Worm (Caenorhabditis elegans) whole organism, dauer: Measurements from ENCODE around the gene F45E12.5.

ENCODE experiments used
- unc-62 ChIP-seq: sonication (generic microtip); optimal IDR thresholded peaks from 2 replicates; lab custom pipeline; 2017; ENCODE audit warnings: missing biosample characterization, missing genetic modification reagents, missing genetic modification characterization

F45E12.5 gene

DNA sequence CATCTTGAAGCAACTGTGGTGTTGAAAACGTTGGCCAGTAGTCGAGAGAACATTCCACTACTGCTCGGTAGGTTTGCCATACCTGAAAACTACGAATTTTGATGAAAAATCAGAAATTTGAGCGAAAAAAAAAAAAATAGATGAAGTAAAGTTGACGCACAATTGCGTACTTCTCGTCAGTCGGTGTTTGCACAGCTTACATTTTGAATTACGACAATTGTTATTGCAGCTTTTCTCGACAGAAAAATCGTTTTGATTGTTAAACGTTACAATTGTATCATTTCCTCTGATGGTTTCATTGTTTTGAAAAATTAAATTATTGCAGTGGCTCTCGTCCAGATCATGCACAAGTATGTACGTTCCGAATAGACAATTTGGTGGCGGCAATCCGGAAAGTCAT is at the start of gene F45E12.5, which contains the start of gene cnep-1:
Gene F45E12.5, minus strand, starts transcription at position 93 of the 400 bp plus-strand sequence.
Gene cnep-1, plus strand, starts transcription at position 326 of the 400 bp plus-strand sequence.
- TF ChIP-seq unc-62, result no peak

- no peak for TF ChIP-seq unc-62
Observed at ce11 chrII:7358489-7358943, 48.6 kb upstream of the F45E12.5 start, which contains the start of gene insc-1. Gene insc-1 (plus strand): TSS chrII:7358893.

ce11 chrII:7357176-7357575 is 47.3 kb upstream of the F45E12.5 start:
- TF ChIP-seq unc-62, result no peak

DNA sequence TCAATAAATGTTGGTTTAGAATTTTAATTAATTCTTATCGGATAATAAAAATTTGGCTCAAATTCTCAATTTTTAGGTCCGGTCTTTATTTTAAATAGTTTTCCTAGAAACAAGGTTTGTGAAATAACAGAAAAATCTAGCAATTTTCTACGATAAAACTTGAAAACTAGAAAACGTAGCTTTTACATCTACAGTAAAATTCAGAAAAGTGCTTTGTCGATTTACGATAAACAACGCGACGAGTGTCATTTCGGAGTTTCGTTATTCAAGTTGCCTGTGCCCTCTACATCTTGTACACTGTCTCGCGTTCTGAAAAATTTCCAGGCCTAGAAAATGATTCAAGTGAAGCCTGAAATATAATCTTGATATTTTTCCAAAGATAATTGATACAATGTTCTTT is 46.9 kb upstream of the F45E12.5 start:
- no peak for TF ChIP-seq unc-62

- no peak for TF ChIP-seq unc-62
Observed at ce11 chrII:7356326-7356725, 46.4 kb upstream of the F45E12.5 start, which contains the start of gene haf-2. Gene haf-2 (minus strand): TSS chrII:7356426.

DNA sequence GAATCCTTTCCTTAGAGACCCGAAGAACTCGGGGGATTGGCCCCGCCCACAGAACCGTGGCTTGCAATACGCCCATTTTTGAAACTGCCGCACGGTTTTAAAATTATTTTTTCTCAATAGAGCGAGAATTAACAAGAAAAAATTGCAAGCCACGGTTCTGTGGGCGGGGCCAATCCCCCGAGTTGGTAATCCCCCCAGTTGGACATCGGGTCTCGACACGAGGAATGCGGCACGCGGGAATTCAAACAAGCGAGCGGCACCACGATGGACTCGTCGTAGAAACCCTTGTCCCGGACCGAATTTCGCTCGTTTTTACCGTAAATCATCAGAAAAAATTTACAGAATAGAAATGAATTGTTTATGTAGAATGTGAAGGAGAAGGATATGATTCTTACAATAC is 43.1 kb upstream of the F45E12.5 start:
- TF ChIP-seq unc-62, result no peak

- no peak for TF ChIP-seq unc-62
Observed at ce11 chrII:7352507-7352906, 42.6 kb upstream of the F45E12.5 start, which contains the start of gene hsp-4. Gene hsp-4 (minus strand): TSS chrII:7352645.

DNA sequence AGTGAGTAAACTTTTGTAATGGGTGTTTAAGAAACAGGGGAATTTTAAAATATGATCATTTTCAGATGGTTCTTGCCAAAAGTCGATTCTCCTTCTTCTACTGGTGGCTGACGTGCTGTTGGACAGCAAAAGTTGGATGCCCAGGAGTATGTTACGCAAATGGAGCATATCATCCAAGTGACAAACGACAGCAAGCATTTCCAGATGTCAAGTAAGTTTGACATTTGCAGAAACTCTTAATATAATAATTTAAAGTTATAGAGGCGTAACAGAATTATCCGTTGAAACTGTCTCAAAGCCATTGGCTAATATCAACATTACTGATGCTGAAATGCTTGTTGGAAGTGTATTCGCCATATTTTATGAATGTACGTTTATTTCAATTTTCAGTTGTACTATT is 38.1 kb upstream of the F45E12.5 start:
- no peak for TF ChIP-seq unc-62

DNA sequence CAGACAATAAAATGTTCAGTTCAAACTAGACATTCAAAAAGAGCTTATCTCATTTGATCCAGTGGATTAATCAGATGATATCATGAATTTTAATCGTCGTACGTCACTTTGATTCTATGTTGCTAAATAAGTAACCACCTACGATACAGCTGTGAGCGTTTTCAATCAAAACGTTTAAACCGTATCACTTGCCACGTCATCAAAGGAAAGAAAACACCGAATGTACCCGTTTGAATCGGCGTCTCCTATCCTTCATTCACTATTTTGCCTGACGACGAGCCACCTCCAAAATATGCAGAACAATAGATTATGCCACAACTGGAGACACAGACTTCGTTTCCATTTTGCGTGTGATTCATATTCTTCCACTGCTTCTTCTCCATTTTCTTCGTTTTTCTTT is 35.9 kb upstream of the F45E12.5 start:
- no peak for TF ChIP-seq unc-62

DNA sequence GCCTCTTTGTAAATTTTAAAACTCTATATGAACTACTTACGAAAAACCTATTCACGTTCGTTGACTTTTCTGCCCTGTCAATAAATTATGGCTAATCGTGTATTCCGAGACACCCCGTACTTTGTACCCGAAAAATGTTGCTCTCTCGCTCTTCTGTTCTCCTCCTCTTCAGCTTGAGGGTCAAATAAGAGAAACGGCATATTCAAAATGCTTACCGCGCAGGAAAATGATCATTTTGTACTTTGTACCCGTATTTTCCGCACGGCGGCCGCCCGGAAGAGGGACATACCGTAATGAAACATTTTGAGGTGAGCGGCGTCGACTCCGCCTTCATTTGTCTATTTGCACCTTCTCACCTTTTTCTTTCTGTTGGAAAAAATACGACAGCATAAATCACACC is 33.8 kb upstream of the F45E12.5 start:
- no peak for TF ChIP-seq unc-62

ce11 chrII:7342884-7343283 is 33.0 kb upstream of the F45E12.5 start:
- no peak for TF ChIP-seq unc-62

DNA sequence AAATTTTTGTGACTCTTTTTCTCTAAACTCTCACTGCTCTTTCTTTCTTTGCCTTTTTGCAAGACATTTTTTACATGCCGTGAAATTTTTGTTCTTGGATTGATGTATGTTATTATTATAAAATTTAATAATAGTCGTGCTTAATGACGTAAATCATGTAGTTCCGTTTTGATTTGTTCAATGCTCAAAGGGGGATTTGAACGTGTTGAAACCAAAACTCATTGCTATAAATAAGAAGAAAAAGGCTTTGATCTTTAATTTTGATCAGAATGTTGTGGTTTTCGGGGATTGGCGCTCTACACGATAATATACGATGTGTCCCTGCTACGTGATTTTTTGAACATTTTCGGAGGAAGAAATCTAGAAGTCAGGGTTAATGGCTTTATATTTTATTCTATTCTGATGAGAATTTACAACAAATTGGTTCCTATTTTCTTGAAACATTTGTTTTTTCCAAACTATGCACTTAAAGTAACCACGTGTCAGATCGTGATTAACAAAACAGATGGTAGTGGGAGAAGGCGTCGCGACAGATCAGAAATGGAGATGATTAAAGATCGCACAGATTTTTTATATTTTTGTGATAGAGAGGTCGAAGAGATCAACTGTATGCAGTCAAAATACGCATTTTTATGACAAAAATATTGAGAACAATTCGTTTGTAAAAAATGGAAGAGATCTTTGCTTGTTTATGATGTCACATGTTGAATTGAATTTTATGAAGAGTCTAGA is 31.8 kb upstream of the F45E12.5 start:
- TF ChIP-seq unc-62, result no peak

DNA sequence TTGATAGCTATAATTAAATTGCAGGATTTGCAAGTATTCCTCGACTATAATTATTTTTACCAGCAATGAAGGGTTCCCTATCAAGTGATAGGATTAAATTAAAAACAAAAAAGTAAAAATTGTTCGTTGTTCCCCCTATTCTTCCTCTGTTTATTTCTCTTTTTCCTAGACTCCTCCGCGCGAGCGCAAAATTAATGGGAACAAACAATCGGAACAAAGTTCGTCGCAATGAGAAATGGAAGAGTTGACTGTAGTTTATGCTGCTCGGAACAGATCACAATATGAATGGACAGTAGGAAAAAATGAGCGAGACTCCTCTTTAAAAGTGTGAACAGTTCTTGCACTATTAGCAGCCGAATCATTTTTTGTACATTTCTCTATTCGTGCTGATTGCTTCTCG is 30.8 kb upstream of the F45E12.5 start:
- TF ChIP-seq unc-62, result no peak

- no peak for TF ChIP-seq unc-62
Observed at ce11 chrII:7338995-7339394, 29.1 kb upstream of the F45E12.5 start, which contains the start of gene nhr-21. Gene nhr-21 (plus strand): TSS chrII:7339229.

ce11 chrII:7337469-7337893 is 27.6 kb upstream of the F45E12.5 start:
- TF ChIP-seq unc-62, result no peak

DNA sequence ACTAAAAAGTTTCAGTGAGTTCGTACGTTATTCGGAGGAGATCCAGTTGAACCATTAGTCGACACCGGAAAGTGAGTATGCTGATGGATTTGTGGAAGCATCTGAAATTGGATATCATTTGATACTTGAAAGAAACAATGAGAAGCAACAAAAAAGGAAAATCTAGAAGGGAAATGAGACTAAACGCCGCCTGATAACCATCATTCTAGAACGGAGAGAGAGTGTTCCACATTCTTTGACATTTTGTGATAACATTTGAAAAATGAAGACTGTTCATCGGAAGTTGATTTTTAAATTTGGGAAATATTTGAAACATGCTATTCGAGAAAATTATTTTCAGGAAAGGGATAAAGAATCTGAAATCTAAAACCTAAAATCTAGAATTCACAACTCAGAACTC is 21.3 kb upstream of the F45E12.5 start, which contains the start of gene npax-1:
Gene npax-1, minus strand, starts transcription at position 101 of the 400 bp plus-strand sequence.
- TF ChIP-seq unc-62, result no peak

DNA sequence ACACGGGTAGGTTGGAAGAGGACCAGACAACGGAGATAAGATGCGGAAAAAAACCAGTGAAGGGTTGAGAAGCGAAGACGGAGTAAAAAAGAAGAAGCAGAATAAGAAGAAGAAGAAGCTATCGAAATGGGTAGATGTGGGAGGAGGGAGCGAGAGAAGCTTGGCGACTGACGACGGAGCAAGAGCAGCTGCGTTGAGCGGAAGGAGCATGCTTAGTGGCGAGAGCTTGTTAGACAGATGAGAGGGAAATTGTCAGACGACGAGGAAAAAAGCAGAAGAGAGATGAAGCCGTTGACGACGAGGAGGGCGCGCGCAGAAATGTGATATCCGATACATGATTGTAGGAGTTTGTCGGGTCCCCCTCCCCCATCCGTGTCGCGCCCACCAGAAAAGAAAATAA is 17.1 kb upstream of the F45E12.5 start:
- TF ChIP-seq unc-62, result no peak

DNA sequence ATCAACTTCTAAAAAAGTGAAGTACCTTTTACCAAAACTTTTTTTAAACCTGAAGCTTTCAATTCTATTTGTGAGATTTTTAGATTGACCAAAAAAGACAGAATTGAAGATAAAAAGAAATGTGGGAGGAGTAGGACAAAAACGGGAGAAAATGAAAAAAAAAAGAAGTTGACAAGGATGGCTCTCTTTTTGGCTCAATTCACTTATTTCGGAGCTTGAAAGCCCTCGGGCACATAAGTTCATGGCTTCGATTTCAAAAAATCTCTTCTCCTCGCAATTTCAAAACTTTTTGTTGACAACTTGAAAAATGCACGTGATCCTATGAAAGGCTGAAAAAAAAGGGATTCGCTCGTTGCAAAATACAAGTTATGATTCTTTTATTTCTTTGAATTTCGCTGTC is 16.3 kb upstream of the F45E12.5 start:
- no peak for TF ChIP-seq unc-62
